Worm (Caenorhabditis elegans): Measurements from ENCODE around the gene pid-5.
A peak's percentile ranks its signal among the peaks of the same experiment; 100 is the strongest.

The pid-5 gene

ce11 chrV:4143034-4143433 is 32.6 kb upstream of the pid-5 start (continued):
- TF ChIP-seq cey-2 (tag; optimal IDR thresholded peaks at IDR 0.05; ENCODE audit: borderline replicate concordance, insufficient read depth) = no peak

DNA sequence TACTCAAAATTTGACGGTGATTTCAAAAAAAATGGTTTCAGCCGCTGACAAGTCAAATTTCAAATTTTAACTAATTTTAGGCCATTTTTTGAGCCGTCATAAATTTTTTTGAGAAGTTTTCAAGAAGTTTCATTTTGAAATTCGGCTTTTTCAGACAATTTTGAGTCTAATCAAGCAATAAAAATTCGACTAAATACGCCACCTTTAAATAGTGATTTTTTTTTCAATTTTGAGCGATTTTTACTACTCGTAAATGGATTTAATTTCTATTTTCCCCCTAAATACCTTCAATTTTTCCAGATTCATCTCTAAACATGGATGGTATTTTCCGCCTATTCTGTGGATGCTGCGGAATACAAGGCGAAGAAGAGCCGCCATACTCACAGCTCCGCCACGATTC is 31.5 kb upstream of the pid-5 start, which contains the start of gene Y45G5AL.1:
Gene Y45G5AL.1, plus strand, starts transcription at position 301 of the 400 bp plus-strand sequence.
- no peak for TF ChIP-seq attf-4 (tag; optimal IDR thresholded peaks at IDR 0.05)
- no peak for TF ChIP-seq lin-38 (GFP tag; IDR thresholded peaks at IDR 0.05)
- no peak for TF ChIP-seq lin-13 (GFP tag; optimal IDR thresholded peaks at IDR 0.05)
- no peak for TF ChIP-seq nhr-111 (GFP tag; optimal IDR thresholded peaks at IDR 0.05)
- TF ChIP-seq zag-1 (tag; optimal IDR thresholded peaks at IDR 0.05) = no peak
- no peak for TF ChIP-seq unc-39 (tag; optimal IDR thresholded peaks at IDR 0.05)
- no peak for TF ChIP-seq arid-1 (GFP tag; conservative IDR thresholded peaks at IDR 0.05)
- TF ChIP-seq ces-1 (GFP tag; optimal IDR thresholded peaks at IDR 0.05) = no peak
- TF ChIP-seq Y105C5A.15 (GFP tag; IDR thresholded peaks at IDR 0.05) = no peak
- TF ChIP-seq nhr-102 (tag; optimal IDR thresholded peaks at IDR 0.05) = no peak

DNA sequence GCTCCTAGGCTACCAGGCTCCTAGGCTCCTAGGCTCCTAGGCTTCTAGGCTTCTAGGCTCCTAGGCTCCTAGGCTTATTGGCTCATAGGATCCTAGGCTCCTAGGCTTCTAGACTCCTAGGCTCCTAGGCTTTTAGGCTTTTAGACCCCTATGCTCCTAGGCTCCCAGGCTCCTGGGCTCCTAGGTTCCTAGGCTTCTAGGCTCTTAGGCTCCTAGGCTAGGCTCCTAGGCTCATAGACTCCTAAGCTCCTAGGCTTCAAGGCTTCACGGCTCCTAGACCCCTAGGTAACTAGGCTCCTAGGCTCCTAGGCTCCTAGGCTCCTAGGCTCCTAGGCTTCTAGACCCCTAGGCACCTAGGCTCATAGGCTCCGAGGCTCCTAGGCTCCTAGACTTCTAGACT is 24.3 kb upstream of the pid-5 start:
- TF ChIP-seq set-16 (GFP tag; IDR thresholded peaks at IDR 0.05) (peak; percentile 57), rbr-2 (tag; optimal IDR thresholded peaks at IDR 0.05) (no peak)

ce11 chrV:4152200-4152599 is 23.5 kb upstream of the pid-5 start, which contains the start of gene Y45G5AM.6:
TSS of gene Y45G5AM.6 (minus strand) at chrV:4152300.
- TF ChIP-seq arid-1 (GFP tag; conservative IDR thresholded peaks at IDR 0.05) = no peak
- no peak for TF ChIP-seq unc-62 (GFP tag; optimal IDR thresholded peaks at IDR 0.05 in 1 of 2)
- no peak for TF ChIP-seq unc-62 (tag; optimal IDR thresholded peaks at IDR 0.05)

ce11 chrV:4157291-4157690 is 18.4 kb upstream of the pid-5 start:
- TF ChIP-seq nhr-41 (GFP tag; IDR thresholded peaks at IDR 0.05) = no peak
- TF ChIP-seq lsy-2 (tag; optimal IDR thresholded peaks at IDR 0.05) = no peak
- no peak for TF ChIP-seq skn-1 (tag; optimal IDR thresholded peaks at IDR 0.05)
- TF ChIP-seq unc-62 (GFP tag; optimal IDR thresholded peaks at IDR 0.05 in 1 of 2) = peak in 1 of 2 experiments; percentile 72
- TF ChIP-seq unc-62 (tag; optimal IDR thresholded peaks at IDR 0.05) = no peak
- TF ChIP-seq mxl-3 (GFP tag; optimal IDR thresholded peaks at IDR 0.05) = peak; percentile 13
- no peak for TF ChIP-seq lin-38 (GFP tag; IDR thresholded peaks at IDR 0.05)
- no peak for TF ChIP-seq ctbp-1 (GFP tag; IDR thresholded peaks at IDR 0.05)
- TF ChIP-seq egl-27 (tag; optimal IDR thresholded peaks at IDR 0.05) = no peak
- TF ChIP-seq nhr-11 (tag; optimal IDR thresholded peaks at IDR 0.05) = peak; percentile 20
- TF ChIP-seq hlh-11 (tag; optimal IDR thresholded peaks at IDR 0.05) = peak; percentile 46
- no peak for TF ChIP-seq saeg-2 (GFP tag; IDR thresholded peaks at IDR 0.05)
- peak in 1 of 2 experiments; percentile 40 for TF ChIP-seq daf-16 (GFP tag; optimal IDR thresholded peaks at IDR 0.05)
- TF ChIP-seq daf-16 (tag; optimal IDR thresholded peaks at IDR 0.05) = no peak
- no peak for TF ChIP-seq unc-39 (tag; optimal IDR thresholded peaks at IDR 0.05)
- peak; percentile 32 for TF ChIP-seq nhr-28 (tag; optimal IDR thresholded peaks at IDR 0.05)
- no peak for TF ChIP-seq ceh-44 (GFP tag; IDR thresholded peaks at IDR 0.05)
- no peak for TF ChIP-seq ZK546.5 (tag; optimal IDR thresholded peaks at IDR 0.05)

DNA sequence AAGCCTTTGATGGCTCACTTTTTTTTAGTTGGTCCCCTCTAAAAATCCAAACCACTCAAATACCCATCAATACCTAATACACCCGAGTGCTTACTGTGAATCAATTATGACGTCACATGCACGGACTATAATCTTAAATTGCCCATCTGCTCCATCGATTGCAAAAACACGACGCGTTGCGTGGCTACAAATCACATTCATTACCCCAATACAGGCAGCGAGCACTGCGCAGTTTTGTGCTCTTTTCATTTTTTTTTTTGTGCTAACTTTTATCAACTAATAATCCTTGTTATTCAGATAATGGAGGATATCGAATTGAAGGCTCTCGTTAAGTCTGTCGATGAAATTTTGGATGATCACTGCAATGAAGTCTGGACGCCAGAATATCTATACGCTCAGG is 15.6 kb upstream of the pid-5 start, which contains the start of gene Y45G5AM.5:
Gene Y45G5AM.5, plus strand, starts transcription at position 301 of the 400 bp plus-strand sequence.
- TF ChIP-seq mdl-1 (tag; optimal IDR thresholded peaks at IDR 0.05) (no peak), unc-62 (GFP tag; optimal IDR thresholded peaks at IDR 0.05 in 1 of 2) (peak in 1 of 2 experiments; percentile 27), unc-62 (tag; optimal IDR thresholded peaks at IDR 0.05) (no peak), zag-1 (tag; optimal IDR thresholded peaks at IDR 0.05) (no peak)

DNA sequence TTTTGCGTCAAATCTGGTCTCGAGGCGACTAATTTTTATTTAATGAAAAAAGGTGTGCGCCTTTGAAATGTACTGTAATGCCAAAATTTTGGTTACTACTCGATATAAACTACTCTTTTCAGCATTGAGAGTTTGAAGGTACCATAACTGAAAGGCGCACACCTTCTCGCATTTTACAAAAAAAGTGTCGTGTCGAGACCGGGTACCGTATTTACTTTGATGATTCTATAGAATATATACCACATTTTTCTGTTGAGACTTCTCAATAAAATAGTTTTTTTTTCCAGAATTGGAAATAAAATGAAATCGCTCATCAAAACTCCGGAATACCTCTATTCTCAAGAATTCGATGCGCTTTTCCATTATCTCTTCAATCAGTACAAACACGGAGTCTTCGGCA is 12.8 kb upstream of the pid-5 start, which contains the start of gene Y45G5AM.4:
Gene Y45G5AM.4, plus strand, starts transcription at position 301 of the 400 bp plus-strand sequence.
- no peak for TF ChIP-seq lir-3 (tag; optimal IDR thresholded peaks at IDR 0.05)
- no peak for TF ChIP-seq mxl-2 (GFP tag; conservative IDR thresholded peaks at IDR 0.05)
- no peak for TF ChIP-seq egl-27 (tag; optimal IDR thresholded peaks at IDR 0.05)
- TF ChIP-seq ctbp-1 (GFP tag; IDR thresholded peaks at IDR 0.05) = no peak
- no peak for TF ChIP-seq pqm-1 (tag; optimal IDR thresholded peaks at IDR 0.05)
- no peak for TF ChIP-seq nhr-111 (GFP tag; optimal IDR thresholded peaks at IDR 0.05)
- no peak for TF ChIP-seq zip-2 (tag; optimal IDR thresholded peaks at IDR 0.05)

All from whole organism, L4 larva.